Fruit fly (Drosophila melanogaster): ENCODE results near the gene CG13068.
A peak's percentile ranks its signal among the peaks of the same experiment; 100 is the strongest.

CG13068 gene

dm6 chr3L:16279171-16279570 lies 10.0 kb downstream of the CG13068 start, which contains the start of gene CG13050:
Gene CG13050 (minus strand): TSS chr3L:16279271.
- no peak for TF ChIP-seq CG34406 (GFP tag; optimal IDR thresholded peaks at IDR 0.05)
- TF ChIP-seq achi (GFP tag; optimal IDR thresholded peaks at IDR 0.05), result no peak
- TF ChIP-seq net (GFP tag; optimal IDR thresholded peaks at IDR 0.05), result no peak
- no peak for TF ChIP-seq Eip93F (GFP tag; optimal IDR thresholded peaks at IDR 0.05)
- TF ChIP-seq salr (GFP tag; optimal IDR thresholded peaks at IDR 0.05), result no peak
- TF ChIP-seq CG4318 (GFP tag; optimal IDR thresholded peaks at IDR 0.05), result no peak
- no peak for TF ChIP-seq CG7368 (GFP tag; optimal IDR thresholded peaks at IDR 0.05)
- no peak for TF ChIP-seq CG3032 (tag; optimal IDR thresholded peaks at IDR 0.05)
- TF ChIP-seq CG8119 (GFP tag; IDR thresholded peaks at IDR 0.05), result no peak
- TF ChIP-seq CG11902 (GFP tag; optimal IDR thresholded peaks at IDR 0.05), result no peak
- TF ChIP-seq CG6808 (GFP tag; optimal IDR thresholded peaks at IDR 0.05), result no peak
- TF ChIP-seq CG31627 (GFP tag; optimal IDR thresholded peaks at IDR 0.05), result no peak
- TF ChIP-seq Gug (GFP tag; IDR thresholded peaks at IDR 0.05), result no peak
- TF ChIP-seq spab (GFP tag; optimal IDR thresholded peaks at IDR 0.05), result no peak
- no peak for TF ChIP-seq acj6 (GFP tag; optimal IDR thresholded peaks at IDR 0.05)
- TF ChIP-seq Hr38 (GFP tag; optimal IDR thresholded peaks at IDR 0.05), result no peak
- TF ChIP-seq fd59A (GFP tag; optimal IDR thresholded peaks at IDR 0.05), result no peak

dm6 chr3L:16279987-16280454 lies 10.8 kb downstream of the CG13068 start, which contains the start of gene CG13064:
Gene CG13064 (plus strand): TSS chr3L:16280404.
- TF ChIP-seq Hr39 (GFP tag; optimal IDR thresholded peaks at IDR 0.05) (no peak), CG11294 (GFP tag; IDR thresholded peaks at IDR 0.05) (no peak), CG7368 (GFP tag; optimal IDR thresholded peaks at IDR 0.05) (no peak), Blimp-1 (GFP tag; optimal IDR thresholded peaks at IDR 0.05) (no peak), Sox102F (GFP tag; optimal IDR thresholded peaks at IDR 0.05) (peak; percentile 19), CG32006 (GFP tag; optimal IDR thresholded peaks at IDR 0.05) (no peak), ss (GFP tag; optimal IDR thresholded peaks at IDR 0.05) (peak in 1 of 2 experiments; percentile 63), CG4318 (GFP tag; optimal IDR thresholded peaks at IDR 0.05) (no peak), CG15336 (GFP tag; IDR thresholded peaks at IDR 0.05) (no peak), svp (GFP tag) (no peak), fd85E (GFP tag; optimal IDR thresholded peaks at IDR 0.05) (no peak), vri (GFP tag; optimal IDR thresholded peaks at IDR 0.05) (no peak), CG6792 (GFP tag; optimal IDR thresholded peaks at IDR 0.05) (no peak), CG31627 (GFP tag; optimal IDR thresholded peaks at IDR 0.05) (no peak), CG34406 (GFP tag; optimal IDR thresholded peaks at IDR 0.05) (no peak), dsx (GFP tag; optimal IDR thresholded peaks at IDR 0.05; ENCODE audit: poor library complexity, severe bottlenecking) (peak; percentile 55), net (GFP tag; optimal IDR thresholded peaks at IDR 0.05) (no peak), CG6854 (GFP tag; optimal IDR thresholded peaks at IDR 0.05) (no peak), CG8119 (GFP tag; IDR thresholded peaks at IDR 0.05) (no peak), CG1621 (tag; optimal IDR thresholded peaks at IDR 0.05) (no peak), CG16779 (tag; optimal IDR thresholded peaks at IDR 0.05) (no peak), Met (GFP tag; optimal IDR thresholded peaks at IDR 0.05) (no peak), topi (GFP tag; optimal IDR thresholded peaks at IDR 0.05) (no peak), dac (GFP tag; optimal IDR thresholded peaks at IDR 0.05) (no peak), CG10631 (GFP tag; optimal IDR thresholded peaks at IDR 0.05) (no peak), Hr4 (GFP tag; optimal IDR thresholded peaks at IDR 0.05) (no peak), CG6163 (GFP tag; IDR thresholded peaks at IDR 0.05) (no peak), achi (GFP tag; optimal IDR thresholded peaks at IDR 0.05) (no peak), CG6808 (GFP tag; optimal IDR thresholded peaks at IDR 0.05) (no peak), Eip93F (GFP tag; optimal IDR thresholded peaks at IDR 0.05) (no peak), Eip75B (GFP tag; optimal IDR thresholded peaks at IDR 0.05) (peak; percentile 47), Gug (GFP tag; IDR thresholded peaks at IDR 0.05) (no peak), CG8319 (GFP tag; optimal IDR thresholded peaks at IDR 0.05) (no peak), eg (GFP tag; IDR thresholded peaks at IDR 0.05) (no peak), lz (GFP tag; optimal IDR thresholded peaks at IDR 0.05) (no peak), OdsH (GFP tag; optimal IDR thresholded peaks at IDR 0.05) (no peak), Lpt (GFP tag; optimal IDR thresholded peaks at IDR 0.05) (peak; percentile 8), Sox15 (GFP tag; optimal IDR thresholded peaks at IDR 0.05) (no peak), salr (GFP tag; optimal IDR thresholded peaks at IDR 0.05) (no peak), Smox (GFP tag; optimal IDR thresholded peaks at IDR 0.05) (no peak), fd59A (GFP tag; optimal IDR thresholded peaks at IDR 0.05) (no peak), CG11902 (GFP tag; optimal IDR thresholded peaks at IDR 0.05) (no peak), pdm3 (GFP tag; optimal IDR thresholded peaks at IDR 0.05) (no peak), acj6 (GFP tag; optimal IDR thresholded peaks at IDR 0.05) (no peak), CG9139 (GFP tag; optimal IDR thresholded peaks at IDR 0.05) (no peak), Eip78C (GFP tag) (peak; percentile 53)

All from whole organism, prepupa.